Fruit fly (Drosophila melanogaster) whole organism, embryonic: ENCODE results near the gene galla-2.
A peak's percentile ranks its signal among the peaks of the same experiment; 100 is the strongest.

ENCODE experiments used
- Atf3 ChIP-seq: fragments of 200-800 bp; sonication (Bioruptor generic); optimal IDR thresholded peaks from 3 replicates; lab custom pipeline; 2016; ENCODE audit warnings: missing biosample characterization, missing genetic modification characterization
- Blimp-1 ChIP-seq: fragments of 200-800 bp; sonication (Bioruptor generic); optimal IDR thresholded peaks from 3 replicates; lab custom pipeline; 2018; ENCODE audit warnings: missing biosample characterization, missing genetic modification characterization, mild to moderate bottlenecking, moderate library complexity, missing genetic modification reagents
- CG10565 ChIP-seq: fragments of 200-800 bp; sonication (Bioruptor generic); optimal IDR thresholded peaks from 3 replicates; lab custom pipeline; 2016; ENCODE audit warnings: missing biosample characterization, mild to moderate bottlenecking, missing genetic modification characterization
- CG11696 ChIP-seq: fragments of 200-800 bp; sonication (Bioruptor generic); IDR thresholded peaks from 2 replicates; pipeline ENCODE4 v1.3.6; 2022; ENCODE audit warnings: missing biosample characterization, missing genetic modification characterization
- CG12299 ChIP-seq: fragments of 200-800 bp; sonication (Bioruptor generic); optimal IDR thresholded peaks from 2 replicates; lab custom pipeline; 2018; ENCODE audit warnings: missing biosample characterization, mild to moderate bottlenecking, missing genetic modification characterization
- CG12744 ChIP-seq: fragments of 200-800 bp; sonication (Bioruptor generic); optimal IDR thresholded peaks from 2 replicates; lab custom pipeline; 2016; ENCODE audit warnings: missing biosample characterization, missing genetic modification characterization
- CG12769 ChIP-seq: fragments of 200-800 bp; sonication (Bioruptor generic); optimal IDR thresholded peaks from 2 replicates; lab custom pipeline; 2019; ENCODE audit warnings: missing biosample characterization, mild to moderate bottlenecking, missing genetic modification characterization, moderate library complexity
- CG14441 ChIP-seq: fragments of 200-800 bp; sonication (Bioruptor generic); IDR thresholded peaks from 2 replicates; pipeline ENCODE4 v1.3.6; 2022; ENCODE audit warnings: missing biosample characterization, missing genetic modification characterization
- CG1832 ChIP-seq: fragments of 200-800 bp; sonication (Bioruptor generic); optimal IDR thresholded peaks from 2 replicates; lab custom pipeline; 2017; ENCODE audit warnings: missing biosample characterization, mild to moderate bottlenecking, missing genetic modification characterization, inconsistent platforms
- CG2678 ChIP-seq: fragments of 200-800 bp; sonication (Bioruptor generic); optimal IDR thresholded peaks from 3 replicates; lab custom pipeline; 2019; ENCODE audit warnings: missing biosample characterization, mild to moderate bottlenecking, missing genetic modification characterization, moderate library complexity
- CG30020 ChIP-seq: fragments of 200-800 bp; optimal IDR thresholded peaks from 2 replicates; lab custom pipeline; 2019; ENCODE audit warnings: missing biosample characterization, mild to moderate bottlenecking, missing genetic modification characterization, moderate library complexity
- CG34376 ChIP-seq: fragments of 200-800 bp; sonication (Bioruptor generic); optimal IDR thresholded peaks from 2 replicates; lab custom pipeline; 2018; ENCODE audit warnings: missing biosample characterization, mild to moderate bottlenecking, missing genetic modification characterization
- CG4617 ChIP-seq: fragments of 200-800 bp; sonication (Bioruptor generic); optimal IDR thresholded peaks from 3 replicates; lab custom pipeline; 2016; ENCODE audit warnings: missing biosample characterization, missing genetic modification characterization, borderline replicate concordance
- CG7271 ChIP-seq: fragments of 200-800 bp; sonication (Bioruptor generic); optimal IDR thresholded peaks from 2 replicates; lab custom pipeline; 2018; ENCODE audit warnings: missing biosample characterization, mild to moderate bottlenecking, missing genetic modification characterization, moderate library complexity
- CG7839 ChIP-seq: fragments of 200-800 bp; sonication (Bioruptor generic); optimal IDR thresholded peaks from 3 replicates; lab custom pipeline; 2018; ENCODE audit warnings: missing biosample characterization, mild to moderate bottlenecking, missing genetic modification characterization, moderate library complexity
- CG8944 ChIP-seq: fragments of 200-800 bp; sonication (Bioruptor generic); optimal IDR thresholded peaks from 3 replicates; lab custom pipeline; 2016; ENCODE audit warnings: missing biosample characterization, missing genetic modification characterization
- CG9437 ChIP-seq: fragments of 200-800 bp; sonication (Bioruptor generic); optimal IDR thresholded peaks from 2 replicates; lab custom pipeline; 2018; ENCODE audit warnings: missing biosample characterization, mild to moderate bottlenecking, missing genetic modification characterization
- CTCF ChIP-seq: fragments of 200-800 bp; sonication (Bioruptor generic); optimal IDR thresholded peaks from 2 replicates; lab custom pipeline; 2017; ENCODE audit warnings: missing biosample characterization, mild to moderate bottlenecking, missing genetic modification characterization, moderate library complexity
- Chrac-16 ChIP-seq: fragments of 200-800 bp; sonication (Bioruptor generic); optimal IDR thresholded peaks from 3 replicates; lab custom pipeline; 2016; ENCODE audit warnings: missing biosample characterization, missing genetic modification characterization
- Deaf1 ChIP-seq: fragments of 200-800 bp; optimal IDR thresholded peaks from 3 replicates; lab custom pipeline; 2019; ENCODE audit warnings: missing biosample characterization, mild to moderate bottlenecking, missing genetic modification characterization, moderate library complexity
- GATAe ChIP-seq: fragments of 200-800 bp; sonication (Bioruptor generic); conservative IDR thresholded peaks from 2 replicates; pipeline ENCODE4 v1.3.6; 2022; ENCODE audit warnings: missing biosample characterization, missing genetic modification characterization
- Hey ChIP-seq: fragments of 200-800 bp; sonication (Bioruptor generic); optimal IDR thresholded peaks from 3 replicates; lab custom pipeline; 2018; ENCODE audit warnings: missing biosample characterization, mild to moderate bottlenecking, missing genetic modification characterization
- HmgZ ChIP-seq: fragments of 200-800 bp; sonication (Bioruptor generic); optimal IDR thresholded peaks from 2 replicates; lab custom pipeline; 2018; ENCODE audit warnings: missing biosample characterization, mild to moderate bottlenecking, missing genetic modification characterization
- Hr78 ChIP-seq, 2 experiments: fragments of 200-800 bp in 1 of 2; fragments of >200 bp in 1 of 2; sonication (Bioruptor generic) in 1 of 2; optimal IDR thresholded peaks; 2 replicates each; lab custom pipeline; 2017 to 2019; ENCODE audit warnings: missing biosample characterization in 2 of 2, missing genetic modification characterization in 2 of 2, mild to moderate bottlenecking in 1 of 2, moderate library complexity in 1 of 2
- Lim3 ChIP-seq: fragments of 200-800 bp; sonication (Bioruptor generic); IDR thresholded peaks from 2 replicates; pipeline ENCODE4 v1.3.6; 2022; ENCODE audit warnings: missing biosample characterization, missing genetic modification characterization
- Med ChIP-seq: fragments of 200-800 bp; sonication (Bioruptor generic); peaks from one replicate; lab custom pipeline; 2016; ENCODE audit warnings: missing biosample characterization, missing genetic modification characterization, mild to moderate bottlenecking, inconsistent platforms, moderate library complexity
- Mrtf ChIP-seq: fragments of 200-800 bp; sonication (Bioruptor generic); IDR thresholded peaks from 3 replicates; pipeline ENCODE4 v1.3.6; 2022; ENCODE audit warnings: missing biosample characterization, missing genetic modification characterization
- Sox100B ChIP-seq: fragments of 200-800 bp; sonication (Bioruptor generic); optimal IDR thresholded peaks from 3 replicates; lab custom pipeline; 2018; ENCODE audit warnings: missing biosample characterization, mild to moderate bottlenecking, missing genetic modification characterization
- Vsx1 ChIP-seq: fragments of 200-800 bp; sonication (Bioruptor generic); optimal IDR thresholded peaks from 2 replicates; lab custom pipeline; 2017; ENCODE audit warnings: missing biosample characterization, mild to moderate bottlenecking, missing genetic modification characterization, missing genetic modification reagents
- chinmo ChIP-seq: fragments of 200-800 bp; sonication (Bioruptor generic); IDR thresholded peaks from 4 replicates; pipeline ENCODE4 v1.3.6; 2022; ENCODE audit warnings: missing biosample characterization, missing genetic modification characterization; ENCODE audit not compliant: partially characterized antibody
- cwo ChIP-seq: fragments of 200-800 bp; sonication (Bioruptor generic); optimal IDR thresholded peaks from 3 replicates; lab custom pipeline; 2017; ENCODE audit warnings: missing biosample characterization, missing genetic modification characterization, mild to moderate bottlenecking, moderate library complexity, missing genetic modification reagents
- eve ChIP-seq, 2 experiments: fragments of >200 bp; optimal IDR thresholded peaks; 2 replicates each; lab custom pipeline; 2017; ENCODE audit warnings: missing biosample characterization in 2 of 2, missing genetic modification characterization in 2 of 2
- exex ChIP-seq: fragments of 200-800 bp; sonication (Bioruptor generic); optimal IDR thresholded peaks from 4 replicates; lab custom pipeline; 2018; ENCODE audit warnings: missing biosample characterization, mild to moderate bottlenecking, missing genetic modification characterization, moderate library complexity
- fd96Cb ChIP-seq: fragments of 200-800 bp; sonication (Bioruptor generic); optimal IDR thresholded peaks from 2 replicates; lab custom pipeline; 2018; ENCODE audit warnings: missing biosample characterization, mild to moderate bottlenecking, missing genetic modification characterization, moderate library complexity
- fru ChIP-seq: fragments of >200 bp; optimal IDR thresholded peaks from 2 replicates; lab custom pipeline; 2017
- grn ChIP-seq: fragments of 200-800 bp; sonication (Bioruptor generic); optimal IDR thresholded peaks from 3 replicates; lab custom pipeline; 2017; ENCODE audit warnings: missing biosample characterization, missing genetic modification characterization
- gsb-n ChIP-seq: fragments of 200-800 bp; sonication (Bioruptor generic); optimal IDR thresholded peaks from 3 replicates; lab custom pipeline; 2018; ENCODE audit warnings: missing biosample characterization, mild to moderate bottlenecking, missing genetic modification characterization
- ham ChIP-seq: fragments of 200-800 bp; sonication (Bioruptor generic); IDR thresholded peaks from 2 replicates; pipeline ENCODE4 v1.3.6; 2022; ENCODE audit warnings: missing biosample characterization, missing genetic modification characterization
- lab ChIP-seq: fragments of 200-800 bp; sonication (Bioruptor generic); optimal IDR thresholded peaks from 3 replicates; lab custom pipeline; 2017; ENCODE audit warnings: missing biosample characterization, missing genetic modification characterization, mild to moderate bottlenecking, moderate library complexity, missing genetic modification reagents
- lmd ChIP-seq: fragments of 200-800 bp; sonication (Bioruptor generic); IDR thresholded peaks from 2 replicates; pipeline ENCODE4 v1.3.6; 2022; ENCODE audit warnings: missing biosample characterization, missing genetic modification characterization
- mirr ChIP-seq: fragments of 200-800 bp; sonication (Bioruptor generic); optimal IDR thresholded peaks from 3 replicates; lab custom pipeline; 2018; ENCODE audit warnings: missing biosample characterization, mild to moderate bottlenecking, missing genetic modification characterization
- pfk ChIP-seq: fragments of 200-800 bp; sonication (Bioruptor generic); optimal IDR thresholded peaks from 2 replicates; lab custom pipeline; 2018; ENCODE audit warnings: missing biosample characterization, mild to moderate bottlenecking, missing genetic modification characterization, moderate library complexity
- ranshi ChIP-seq: fragments of 200-800 bp; sonication (Bioruptor generic); IDR thresholded peaks from 2 replicates; pipeline ENCODE4 v1.3.6; 2022; ENCODE audit warnings: missing biosample characterization, missing genetic modification characterization
- sd ChIP-seq: fragments of 200-800 bp; sonication (Bioruptor generic); optimal IDR thresholded peaks from 3 replicates; lab custom pipeline; 2018; ENCODE audit warnings: missing biosample characterization, mild to moderate bottlenecking, missing genetic modification characterization, moderate library complexity
- sima ChIP-seq: fragments of 200-800 bp; sonication (Bioruptor generic); optimal IDR thresholded peaks from 2 replicates; lab custom pipeline; 2016; ENCODE audit warnings: missing biosample characterization, missing genetic modification characterization
- sr ChIP-seq: fragments of 200-800 bp; sonication (Bioruptor generic); IDR thresholded peaks from 3 replicates; pipeline ENCODE4 v1.3.6; 2022; ENCODE audit warnings: missing biosample characterization, missing genetic modification characterization
- sug ChIP-seq: fragments of 200-800 bp; optimal IDR thresholded peaks from 2 replicates; lab custom pipeline; 2019; ENCODE audit warnings: missing biosample characterization, mild to moderate bottlenecking, missing genetic modification characterization, moderate library complexity
- tup ChIP-seq: fragments of 200-800 bp; sonication (Bioruptor generic); optimal IDR thresholded peaks from 2 replicates; lab custom pipeline; 2016; ENCODE audit warnings: missing biosample characterization, mild to moderate bottlenecking, missing genetic modification characterization, moderate library complexity
- twi ChIP-seq: fragments of 200-800 bp; optimal IDR thresholded peaks from 2 replicates; lab custom pipeline; 2019; ENCODE audit warnings: missing biosample characterization, mild to moderate bottlenecking, missing genetic modification characterization, moderate library complexity

Gene galla-2

dm6 chr3L:10894159-10894558 is 11.5 kb downstream of the galla-2 start, which contains the start of gene Cpr67Fb (continued):
- TF ChIP-seq gsb-n (tag; lab: Kevin White, UChicago) (no peak), fru (lab: Kevin White, UChicago) (no peak), CG4617 (GFP tag; lab: Kevin White, UChicago) (no peak)
- TF ChIP-seq, all 482 proteins: peak for 2

- TF ChIP-seq ranshi (GFP tag; lab: Robert Waterston, UW) = no peak
- TF ChIP-seq Atf3 (GFP tag; lab: Kevin White, UChicago) = no peak
- TF ChIP-seq eve (GFP tag; optimal IDR thresholded peaks at IDR 0.05; lab: Kevin White, UChicago) = no peak
- TF ChIP-seq CG8944 (GFP tag; lab: Kevin White, UChicago) = no peak
- no peak for TF ChIP-seq pfk (GFP tag; lab: Kevin White, UChicago)
- peak; percentile 94 for TF ChIP-seq exex
- peak; percentile 99 for TF ChIP-seq grn (GFP tag; lab: Kevin White, UChicago)
- no peak for TF ChIP-seq CG30020 (tag; lab: Kevin White, UChicago)
- peak; percentile 43 for TF ChIP-seq Vsx1 (GFP tag; lab: Kevin White, UChicago)
- TF ChIP-seq mirr (GFP tag; lab: Kevin White, UChicago) = peak; percentile 92
- TF ChIP-seq CG2678 (tag; lab: Kevin White, UChicago) = no peak
- TF ChIP-seq CG14441 = peak; percentile 23; the same call in 1 of the 2 replicates
- TF ChIP-seq Chrac-16 (GFP tag; lab: Kevin White, UChicago) = no peak
- no peak for TF ChIP-seq fd96Cb (tag; lab: Kevin White, UChicago)
- no peak for TF ChIP-seq CG12744 (GFP tag; lab: Kevin White, UChicago)
- TF ChIP-seq Med (GFP tag; lab: Kevin White, UChicago) = peak; percentile 64
- TF ChIP-seq sug = peak; percentile 90
- TF ChIP-seq Mrtf (GFP tag; lab: Robert Waterston, UW) = no peak
- TF ChIP-seq CG12769 = peak; percentile 77
- no peak for TF ChIP-seq CG10565 (GFP tag; lab: Kevin White, UChicago)
- no peak for TF ChIP-seq sr (GFP tag; lab: Robert Waterston, UW)
- TF ChIP-seq GATAe (GFP tag; lab: Robert Waterston, UW) = peak; percentile 64; the same call in 1 of the 2 replicates
- no peak for TF ChIP-seq CG7839 (tag; lab: Kevin White, UChicago)
- TF ChIP-seq ham (GFP tag; lab: Robert Waterston, UW) = no peak
- peak; percentile 40 for TF ChIP-seq Deaf1 (tag; lab: Kevin White, UChicago)
- no peak for TF ChIP-seq tup (GFP tag; lab: Kevin White, UChicago)
- peak; percentile 99 for TF ChIP-seq Hey
- TF ChIP-seq chinmo (GFP tag; lab: Robert Waterston, UW) = 0 out of 4 replicates have a peak, but pooled peaks have one; percentile 55
- no peak for TF ChIP-seq CG9437 (GFP tag; lab: Kevin White, UChicago)
- TF ChIP-seq Sox100B (GFP tag; lab: Kevin White, UChicago) = no peak
- TF ChIP-seq cwo (GFP tag; lab: Kevin White, UChicago) = peak; percentile 95
- TF ChIP-seq lab (GFP tag; lab: Kevin White, UChicago) = peak; percentile 86
- TF ChIP-seq CG11696 = no peak
- no peak for TF ChIP-seq CG12299
- TF ChIP-seq lmd (GFP tag; lab: Robert Waterston, UW) = no peak
- TF ChIP-seq Blimp-1 (GFP tag; lab: Kevin White, UChicago) = no peak
- no peak for TF ChIP-seq CG1832
- no peak for TF ChIP-seq Hr78 (GFP tag; optimal IDR thresholded peaks at IDR 0.05; lab: Kevin White, UChicago)
- peak; percentile 28 for TF ChIP-seq sd
- TF ChIP-seq Lim3 (GFP tag; lab: Robert Waterston, UW) = no peak
- no peak for TF ChIP-seq CTCF (GFP tag; lab: Kevin White, UChicago)
- no peak for TF ChIP-seq sima (GFP tag; lab: Kevin White, UChicago)
- peak; percentile 89 for TF ChIP-seq CG34376 (GFP tag; lab: Kevin White, UChicago)
- no peak for TF ChIP-seq CG7271 (tag; lab: Kevin White, UChicago)
- peak; percentile 22 for TF ChIP-seq HmgZ (tag; lab: Kevin White, UChicago)
- peak; percentile 29 for TF ChIP-seq twi (tag; lab: Kevin White, UChicago)
Measured at dm6 chr3L:10896923-10897322, 14.2 kb downstream of the galla-2 start.
